In genomic region chr3R:5694461-5694860, dm6 we compare ENCODE assay signal across 5 fruit fly cellular contexts.
A peak's percentile ranks its signal among the peaks of the same experiment; 100 is the strongest.
TF ChIP-seq lines count a peak whose summit lies in the region.

No protein-coding gene starts in this region.

- TF ChIP-seq CTCF in whole organism, embryonic (GFP tag; optimal IDR thresholded peaks at IDR 0.05; lab: Kevin White, UChicago): no peak

TF ChIP-seq in whole organism, adult, 20 proteins besides CTCF, POLR2A, EP300 and RAD21 (continues in another document):
- TF ChIP-seq CG33017 (tag; optimal IDR thresholded peaks at IDR 0.05; lab: Kevin White, UChicago) (peak; percentile 84), cic (GFP tag; optimal IDR thresholded peaks at IDR 0.05; lab: Kevin White, UChicago) (no peak), CG7101 (tag; optimal IDR thresholded peaks at IDR 0.05; lab: Kevin White, UChicago) (peak; percentile 83), Mnt (GFP tag; optimal IDR thresholded peaks at IDR 0.05; lab: Kevin White, UChicago) (no peak), ovo (GFP tag; optimal IDR thresholded peaks at IDR 0.05; lab: Kevin White, UChicago) (peak; percentile 28), CG11617 (GFP tag; optimal IDR thresholded peaks at IDR 0.05; lab: Kevin White, UChicago) (peak; percentile 48), cnc (optimal IDR thresholded peaks at IDR 0.05; lab: Kevin White, UChicago) (no peak), toe (GFP tag; optimal IDR thresholded peaks at IDR 0.05; lab: Kevin White, UChicago) (no peak), Hr96 (GFP tag; optimal IDR thresholded peaks at IDR 0.05; lab: Kevin White, UChicago) (peak; percentile 63), CG12768 (GFP tag; optimal IDR thresholded peaks at IDR 0.05; lab: Kevin White, UChicago) (peak; percentile 55), Crg-1 (GFP tag; optimal IDR thresholded peaks at IDR 0.05; lab: Kevin White, UChicago) (peak; percentile 52), bab1 (GFP tag; optimal IDR thresholded peaks at IDR 0.05; lab: Kevin White, UChicago) (peak; percentile 94), pad (GFP tag; optimal IDR thresholded peaks at IDR 0.05; lab: Kevin White, UChicago) (peak; percentile 30), Clk (GFP tag; optimal IDR thresholded peaks at IDR 0.05; lab: Kevin White, UChicago) (no peak), kay (GFP tag; lab: Kevin White, UChicago; ENCODE audit: borderline replicate concordance) (peak; percentile 92), CG1620 (GFP tag; optimal IDR thresholded peaks at IDR 0.05; lab: Kevin White, UChicago) (peak; percentile 11), CG5204 (GFP tag; optimal IDR thresholded peaks at IDR 0.05; lab: Kevin White, UChicago) (peak; percentile 34), tj (GFP tag; optimal IDR thresholded peaks at IDR 0.05; lab: Kevin White, UChicago) (peak; percentile 2)

TF ChIP-seq in whole organism, embryonic, 481 proteins besides CTCF, POLR2A, EP300 and RAD21 (continues in another document):
- TF ChIP-seq nom (GFP tag; optimal IDR thresholded peaks at IDR 0.05; lab: Kevin White, UChicago) (no peak), jigr1 (GFP tag; IDR thresholded peaks at IDR 0.05; lab: Robert Waterston, UW) (no peak), CG34224 (GFP tag; IDR thresholded peaks at IDR 0.05; lab: Robert Waterston, UW; ENCODE audit: partially characterized antibody) (no peak), CG9437 (GFP tag; optimal IDR thresholded peaks at IDR 0.05; lab: Kevin White, UChicago) (no peak), CG14965 (GFP tag; optimal IDR thresholded peaks at IDR 0.05; lab: Kevin White, UChicago; ENCODE audit: borderline replicate concordance) (no peak), Hmr (GFP tag; optimal IDR thresholded peaks at IDR 0.05; lab: Kevin White, UChicago) (no peak), tx (GFP tag; optimal IDR thresholded peaks at IDR 0.05; lab: Kevin White, UChicago) (no peak), unpg (GFP tag; optimal IDR thresholded peaks at IDR 0.05; lab: Kevin White, UChicago) (peak; percentile 24), slp2 (GFP tag; optimal IDR thresholded peaks at IDR 0.05; lab: Kevin White, UChicago) (no peak), eyg (GFP tag; optimal IDR thresholded peaks at IDR 0.05; lab: Kevin White, UChicago) (no peak), Dfd (GFP tag; optimal IDR thresholded peaks at IDR 0.05; lab: Kevin White, UChicago) (no peak), CG2712 (tag; optimal IDR thresholded peaks at IDR 0.05; lab: Kevin White, UChicago) (peak; percentile 27), CG6683 (GFP tag; optimal IDR thresholded peaks at IDR 0.05; lab: Kevin White, UChicago) (no peak), nerfin-1 (tag; optimal IDR thresholded peaks at IDR 0.05; lab: Kevin White, UChicago) (no peak), CG10979 (tag; optimal IDR thresholded peaks at IDR 0.05; lab: Kevin White, UChicago) (peak; percentile 2), CG17359 (tag; optimal IDR thresholded peaks at IDR 0.05; lab: Kevin White, UChicago) (no peak), corto (GFP tag; optimal IDR thresholded peaks at IDR 0.05; lab: Kevin White, UChicago) (no peak), chn (GFP tag; optimal IDR thresholded peaks at IDR 0.05; lab: Kevin White, UChicago) (no peak), jumu (GFP tag; optimal IDR thresholded peaks at IDR 0.05; lab: Kevin White, UChicago) (no peak)

TF ChIP-seq in whole organism, prepupa, 60 proteins besides CTCF, POLR2A, EP300 and RAD21 (continues in another document):
- 0 out of 2 replicates have a peak, but pooled peaks have one; percentile 53 for TF ChIP-seq CG11294 (GFP tag; IDR thresholded peaks at IDR 0.05; lab: Robert Waterston, UW)
- no peak for TF ChIP-seq Hr38 (GFP tag; optimal IDR thresholded peaks at IDR 0.05; lab: Kevin White, UChicago)
- peak; percentile 5 for TF ChIP-seq CG6808 (GFP tag; optimal IDR thresholded peaks at IDR 0.05; lab: Kevin White, UChicago)
- peak; percentile 10 for TF ChIP-seq CG1621 (tag; optimal IDR thresholded peaks at IDR 0.05; lab: Kevin White, UChicago)
- TF ChIP-seq spab (GFP tag; optimal IDR thresholded peaks at IDR 0.05; lab: Kevin White, UChicago): no peak
- TF ChIP-seq Sox15 (GFP tag; optimal IDR thresholded peaks at IDR 0.05; lab: Kevin White, UChicago): no peak
- TF ChIP-seq Eip93F (GFP tag; optimal IDR thresholded peaks at IDR 0.05; lab: Kevin White, UChicago): no peak
- TF ChIP-seq Smox (GFP tag; optimal IDR thresholded peaks at IDR 0.05; lab: Kevin White, UChicago): peak; percentile 27
- peak; percentile 77 for TF ChIP-seq CG6276 (GFP tag; optimal IDR thresholded peaks at IDR 0.05; lab: Kevin White, UChicago)
- peak; percentile 52 for TF ChIP-seq Eip75B (GFP tag; optimal IDR thresholded peaks at IDR 0.05; lab: Kevin White, UChicago)
- peak; percentile 25 for TF ChIP-seq cyc (GFP tag; optimal IDR thresholded peaks at IDR 0.05; lab: Kevin White, UChicago)
- TF ChIP-seq CG15336 (GFP tag; IDR thresholded peaks at IDR 0.05; lab: Robert Waterston, UW): peak; percentile 90
- TF ChIP-seq Hr4 (GFP tag; optimal IDR thresholded peaks at IDR 0.05; lab: Kevin White, UChicago): peak; percentile 80
- no peak for TF ChIP-seq dsx (GFP tag; optimal IDR thresholded peaks at IDR 0.05; lab: Kevin White, UChicago; ENCODE audit: poor library complexity, severe bottlenecking)
- TF ChIP-seq lz (GFP tag; optimal IDR thresholded peaks at IDR 0.05; lab: Kevin White, UChicago): peak; percentile 17
- TF ChIP-seq Sox102F (GFP tag; optimal IDR thresholded peaks at IDR 0.05; lab: Kevin White, UChicago): peak; percentile 39
- no peak for TF ChIP-seq CG11902 (GFP tag; optimal IDR thresholded peaks at IDR 0.05; lab: Kevin White, UChicago)
- peak; percentile 42 for TF ChIP-seq acj6 (GFP tag; optimal IDR thresholded peaks at IDR 0.05; lab: Kevin White, UChicago)
- peak; percentile 37 for TF ChIP-seq esn (GFP tag; optimal IDR thresholded peaks at IDR 0.05; lab: Kevin White, UChicago)

TF ChIP-seq in whole organism, pupa, 21 proteins besides CTCF, POLR2A, EP300 and RAD21:
- TF ChIP-seq CG8301 (tag; optimal IDR thresholded peaks at IDR 0.05; lab: Kevin White, UChicago) (peak; percentile 78), CG13204 (GFP tag; optimal IDR thresholded peaks at IDR 0.05; lab: Kevin White, UChicago) (no peak), rn (GFP tag; IDR thresholded peaks at IDR 0.05; lab: Robert Waterston, UW) (0 out of 2 replicates have a peak, but pooled peaks have one; percentile 22), gl (tag; optimal IDR thresholded peaks at IDR 0.05; lab: Kevin White, UChicago) (no peak), CG14655 (GFP tag; optimal IDR thresholded peaks at IDR 0.05; lab: Kevin White, UChicago) (peak; percentile 61), D1 (tag; optimal IDR thresholded peaks at IDR 0.05; lab: Kevin White, UChicago) (no peak), fd96Ca (GFP tag; IDR thresholded peaks at IDR 0.05; lab: Robert Waterston, UW) (peak; percentile 62; the same call in 2 of the 3 replicates), CG17806 (tag; optimal IDR thresholded peaks at IDR 0.05; lab: Kevin White, UChicago) (no peak), Snoo (tag; optimal IDR thresholded peaks at IDR 0.05; lab: Kevin White, UChicago) (peak; percentile 11), CG34367 (tag; optimal IDR thresholded peaks at IDR 0.05; lab: Kevin White, UChicago) (peak; percentile 49), Pif1B (GFP tag; optimal IDR thresholded peaks at IDR 0.05; lab: Kevin White, UChicago) (peak; percentile 36), CG9948 (tag; optimal IDR thresholded peaks at IDR 0.05; lab: Kevin White, UChicago) (no peak), Ets98B (GFP tag; IDR thresholded peaks at IDR 0.05; lab: Robert Waterston, UW) (peak; percentile 84), CG15710 (tag; optimal IDR thresholded peaks at IDR 0.05; lab: Kevin White, UChicago) (peak; percentile 40), CG10348 (GFP tag; IDR thresholded peaks at IDR 0.05; lab: Robert Waterston, UW) (no peak), CG8159 (tag; optimal IDR thresholded peaks at IDR 0.05; lab: Kevin White, UChicago) (peak; percentile 84), Pif1A (GFP tag; optimal IDR thresholded peaks at IDR 0.05; lab: Kevin White, UChicago) (peak; percentile 76), EcR (GFP tag; optimal IDR thresholded peaks at IDR 0.05; lab: Kevin White, UChicago) (no peak), CG4496 (GFP tag; IDR thresholded peaks at IDR 0.05; lab: Robert Waterston, UW) (peak; percentile 89), CG32121 (GFP tag; IDR thresholded peaks at IDR 0.05; lab: Robert Waterston, UW) (peak; percentile 81), CG12605 (GFP tag; IDR thresholded peaks at IDR 0.05; lab: Robert Waterston, UW) (peak; percentile 81)

TF ChIP-seq in whole organism, wandering third instar larva, 38 proteins besides CTCF, POLR2A, EP300 and RAD21:
- TF ChIP-seq CG32264 (GFP tag; optimal IDR thresholded peaks at IDR 0.05; lab: Kevin White, UChicago): no peak
- TF ChIP-seq h (GFP tag; optimal IDR thresholded peaks at IDR 0.05; lab: Kevin White, UChicago): peak; percentile 6
- no peak for TF ChIP-seq Hr78 (GFP tag; optimal IDR thresholded peaks at IDR 0.05; lab: Kevin White, UChicago)
- TF ChIP-seq dl (GFP tag; optimal IDR thresholded peaks at IDR 0.05; lab: Kevin White, UChicago; ENCODE audit: insufficient read depth in 1 of 2, partially characterized antibody in 2 of 2): no peak
